Worm (Caenorhabditis elegans) whole organism, L4/young adult: Measurements from ENCODE around the gene rbmx-2.

Experiments
- W03F9.2 ChIP-seq: fragments of 150-350 bp; optimal IDR thresholded peaks from 2 replicates; lab custom pipeline; 2014; ENCODE audit warnings: missing biosample characterization, missing genetic modification characterization
- him-1 ChIP-seq: sonication (generic microtip); optimal IDR thresholded peaks from 2 replicates; lab custom pipeline; 2016; ENCODE audit warnings: missing genotype, missing genetic modification reagents, missing genetic modification characterization, missing compliant biosample characterization

DNA sequence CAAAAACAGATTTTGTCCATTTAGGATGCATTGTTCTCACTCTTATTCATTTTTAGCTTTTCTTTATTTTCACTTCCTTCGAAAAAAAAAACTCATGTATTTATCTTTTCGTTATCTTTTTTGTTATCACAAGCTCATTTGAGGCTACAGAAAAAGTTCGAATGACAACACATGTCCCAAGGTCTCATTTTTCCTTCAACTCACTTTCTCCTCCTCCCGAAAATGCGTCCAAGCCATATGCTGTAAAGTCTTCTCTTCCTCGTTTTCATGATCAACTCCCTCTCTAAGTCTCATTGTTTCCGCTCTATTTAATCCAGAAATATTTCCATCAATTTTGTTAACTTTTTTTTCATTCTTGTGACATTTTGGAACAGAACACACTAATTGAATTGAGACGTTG lies 15.4 kb downstream of the rbmx-2 start:
- TF ChIP-seq him-1 (no peak), W03F9.2 (tag; lab: Kevin White, UChicago) (no peak)
